Fruit fly (Drosophila melanogaster) whole organism, embryonic: Measurements from ENCODE around the gene RpL36.

Experiments used
- Blimp-1 ChIP-seq: fragments of 200-800 bp; sonication (Bioruptor generic); optimal IDR thresholded peaks from 3 replicates; lab custom pipeline; 2018; ENCODE audit warnings: missing biosample characterization, missing genetic modification characterization, mild to moderate bottlenecking, moderate library complexity, missing genetic modification reagents
- CG12219 ChIP-seq: fragments of 200-800 bp; sonication (Bioruptor generic); optimal IDR thresholded peaks from 3 replicates; lab custom pipeline; 2018; ENCODE audit warnings: missing biosample characterization, mild to moderate bottlenecking, missing genetic modification characterization
- CG12659 ChIP-seq: fragments of 200-800 bp; sonication (Bioruptor generic); optimal IDR thresholded peaks from 3 replicates; lab custom pipeline; 2017; ENCODE audit warnings: mild to moderate bottlenecking, missing biosample characterization, missing genetic modification reagents, missing genetic modification characterization
- CG12744 ChIP-seq: fragments of 200-800 bp; sonication (Bioruptor generic); optimal IDR thresholded peaks from 2 replicates; lab custom pipeline; 2016; ENCODE audit warnings: missing biosample characterization, missing genetic modification characterization
- CG13624 ChIP-seq: fragments of 200-800 bp; sonication (Bioruptor generic); optimal IDR thresholded peaks from 2 replicates; lab custom pipeline; 2016; ENCODE audit warnings: missing biosample characterization, missing genetic modification characterization
- CG15011 ChIP-seq: fragments of 200-800 bp; sonication (Bioruptor generic); optimal IDR thresholded peaks from 3 replicates; lab custom pipeline; 2018; ENCODE audit warnings: missing biosample characterization, mild to moderate bottlenecking, missing genetic modification characterization
- CG2116 ChIP-seq: fragments of 200-800 bp; sonication (Bioruptor generic); optimal IDR thresholded peaks from 3 replicates; lab custom pipeline; 2018; ENCODE audit warnings: missing biosample characterization, mild to moderate bottlenecking, missing genetic modification characterization
- CG2129 ChIP-seq: fragments of 200-800 bp; sonication (Bioruptor generic); IDR thresholded peaks from 2 replicates; pipeline ENCODE4 v1.3.6; 2022; ENCODE audit warnings: missing biosample characterization, missing genetic modification characterization; ENCODE audit not compliant: partially characterized antibody
- CG2199 ChIP-seq: fragments of 200-800 bp; sonication (Bioruptor generic); IDR thresholded peaks from 3 replicates; pipeline ENCODE4 v1.3.6; 2022; ENCODE audit warnings: missing biosample characterization, missing genetic modification characterization
- CG2889 ChIP-seq: fragments of 200-800 bp; sonication (Bioruptor generic); IDR thresholded peaks from 3 replicates; pipeline ENCODE4 v1.3.6; 2022; ENCODE audit warnings: missing biosample characterization, missing genetic modification characterization
- CG31224 ChIP-seq: fragments of 200-800 bp; sonication (Bioruptor generic); IDR thresholded peaks from 2 replicates; pipeline ENCODE4 v1.3.6; 2022; ENCODE audit warnings: missing biosample characterization, missing genetic modification characterization
- CG3163 ChIP-seq: fragments of 200-800 bp; sonication (Bioruptor generic); optimal IDR thresholded peaks from 3 replicates; lab custom pipeline; 2016; ENCODE audit warnings: missing biosample characterization, missing genetic modification characterization
- CG34376 ChIP-seq: fragments of 200-800 bp; sonication (Bioruptor generic); optimal IDR thresholded peaks from 2 replicates; lab custom pipeline; 2018; ENCODE audit warnings: missing biosample characterization, mild to moderate bottlenecking, missing genetic modification characterization
- CG4282 ChIP-seq: fragments of 200-800 bp; sonication (Bioruptor generic); optimal IDR thresholded peaks from 2 replicates; lab custom pipeline; 2016; ENCODE audit warnings: missing biosample characterization, missing genetic modification characterization
- CG4360 ChIP-seq: fragments of 200-800 bp; sonication (Bioruptor generic); IDR thresholded peaks from 2 replicates; pipeline ENCODE4 v1.3.6; 2022; ENCODE audit warnings: missing biosample characterization, missing genetic modification characterization
- CG5245 ChIP-seq: fragments of 200-800 bp; sonication (Bioruptor generic); optimal IDR thresholded peaks from 3 replicates; lab custom pipeline; 2016; ENCODE audit warnings: missing biosample characterization, missing genetic modification characterization
- CG7372 ChIP-seq: fragments of 200-800 bp; sonication (Bioruptor generic); IDR thresholded peaks from 2 replicates; pipeline ENCODE4 v1.3.6; 2022; ENCODE audit warnings: missing biosample characterization, missing genetic modification characterization
- CG7963 ChIP-seq: fragments of 200-800 bp; sonication (Bioruptor generic); IDR thresholded peaks from 3 replicates; pipeline ENCODE4 v1.3.6; 2022; ENCODE audit warnings: missing biosample characterization, missing genetic modification characterization; ENCODE audit not compliant: partially characterized antibody
- CG8089 ChIP-seq: fragments of 200-800 bp; sonication (Bioruptor generic); optimal IDR thresholded peaks from 3 replicates; lab custom pipeline; 2016; ENCODE audit warnings: missing biosample characterization, missing genetic modification characterization
- CG8281 ChIP-seq: fragments of 200-800 bp; sonication (Bioruptor generic); optimal IDR thresholded peaks from 2 replicates; lab custom pipeline; 2018; ENCODE audit warnings: missing biosample characterization, mild to moderate bottlenecking, missing genetic modification characterization, moderate library complexity
- CTCF ChIP-seq: fragments of 200-800 bp; sonication (Bioruptor generic); optimal IDR thresholded peaks from 2 replicates; lab custom pipeline; 2017; ENCODE audit warnings: missing biosample characterization, mild to moderate bottlenecking, missing genetic modification characterization, moderate library complexity
- Dref ChIP-seq: fragments of 200-800 bp; sonication (Bioruptor generic); IDR thresholded peaks from 2 replicates; pipeline ENCODE4 v1.3.6; 2022; ENCODE audit warnings: missing biosample characterization, missing genetic modification characterization
- Drgx ChIP-seq: fragments of 200-800 bp; sonication (Bioruptor generic); IDR thresholded peaks from 2 replicates; pipeline ENCODE4 v1.3.6; 2022; ENCODE audit warnings: missing biosample characterization, missing genetic modification characterization
- E2f2 ChIP-seq: fragments of 200-800 bp; sonication (Bioruptor generic); IDR thresholded peaks from 2 replicates; pipeline ENCODE4 v1.3.6; 2022; ENCODE audit warnings: missing biosample characterization, missing genetic modification characterization
- H15 ChIP-seq: fragments of 200-800 bp; sonication (Bioruptor generic); IDR thresholded peaks from 3 replicates; pipeline ENCODE4 v1.3.6; 2022; ENCODE audit warnings: missing biosample characterization, missing genetic modification characterization
- HLH3B ChIP-seq: fragments of 200-800 bp; sonication (Bioruptor generic); IDR thresholded peaks from 2 replicates; pipeline ENCODE4 v1.3.6; 2022; ENCODE audit warnings: missing biosample characterization, missing genetic modification characterization
- HLH4C ChIP-seq: fragments of 200-800 bp; sonication (Bioruptor generic); IDR thresholded peaks from 3 replicates; pipeline ENCODE4 v1.3.6; 2022; ENCODE audit warnings: missing biosample characterization, missing genetic modification characterization; ENCODE audit not compliant: partially characterized antibody
- Hmx ChIP-seq: fragments of 200-800 bp; sonication (Bioruptor generic); optimal IDR thresholded peaks from 2 replicates; lab custom pipeline; 2016; ENCODE audit warnings: missing biosample characterization, missing genetic modification characterization
- Hr39 ChIP-seq: fragments of >200 bp; optimal IDR thresholded peaks from 2 replicates; lab custom pipeline; 2017
- Lim3 ChIP-seq: fragments of 200-800 bp; sonication (Bioruptor generic); IDR thresholded peaks from 2 replicates; pipeline ENCODE4 v1.3.6; 2022; ENCODE audit warnings: missing biosample characterization, missing genetic modification characterization
- Mad ChIP-seq: fragments of 200-800 bp; sonication (Bioruptor generic); optimal IDR thresholded peaks from 2 replicates; lab custom pipeline; 2016; ENCODE audit warnings: missing biosample characterization, missing genetic modification characterization
- NK7.1 ChIP-seq: fragments of 200-800 bp; sonication (Bioruptor generic); optimal IDR thresholded peaks from 3 replicates; lab custom pipeline; 2016; ENCODE audit warnings: missing biosample characterization, missing genetic modification characterization
- Pdp1 ChIP-seq, 2 experiments: fragments of 200-800 bp; sonication (Bioruptor generic); optimal IDR thresholded peaks; 3 replicates each; lab custom pipeline; 2016; ENCODE audit warnings: missing biosample characterization in 2 of 2, missing genetic modification characterization in 2 of 2, mild to moderate bottlenecking in 1 of 2, moderate library complexity in 1 of 2
- Poxn ChIP-seq: fragments of 200-800 bp; sonication (Bioruptor generic); IDR thresholded peaks from 2 replicates; pipeline ENCODE4 v1.3.6; 2022; ENCODE audit warnings: missing biosample characterization, missing genetic modification characterization
- Sox100B ChIP-seq: fragments of 200-800 bp; sonication (Bioruptor generic); optimal IDR thresholded peaks from 3 replicates; lab custom pipeline; 2018; ENCODE audit warnings: missing biosample characterization, mild to moderate bottlenecking, missing genetic modification characterization
- corto ChIP-seq: fragments of 200-800 bp; sonication (Bioruptor generic); optimal IDR thresholded peaks from 2 replicates; lab custom pipeline; 2016; ENCODE audit warnings: missing biosample characterization, mild to moderate bottlenecking, missing genetic modification characterization, moderate library complexity
- crc ChIP-seq: fragments of 200-800 bp; sonication (Bioruptor generic); optimal IDR thresholded peaks from 2 replicates; lab custom pipeline; 2016; ENCODE audit warnings: missing biosample characterization, missing genetic modification characterization
- ems ChIP-seq: fragments of 200-800 bp; sonication (Bioruptor generic); optimal IDR thresholded peaks from 3 replicates; lab custom pipeline; 2016; ENCODE audit warnings: missing biosample characterization, missing genetic modification characterization
- grn ChIP-seq: fragments of 200-800 bp; sonication (Bioruptor generic); optimal IDR thresholded peaks from 3 replicates; lab custom pipeline; 2017; ENCODE audit warnings: missing biosample characterization, missing genetic modification characterization
- h ChIP-seq: fragments of >200 bp; optimal IDR thresholded peaks from 2 replicates; lab custom pipeline; 2017
- her ChIP-seq: fragments of 200-800 bp; sonication (Bioruptor generic); optimal IDR thresholded peaks from 2 replicates; lab custom pipeline; 2016; ENCODE audit warnings: missing biosample characterization, missing genetic modification characterization
- inv ChIP-seq: fragments of 200-800 bp; sonication (Bioruptor generic); IDR thresholded peaks from 2 replicates; pipeline ENCODE4 v1.3.6; 2022; ENCODE audit warnings: missing biosample characterization, missing genetic modification characterization; ENCODE audit not compliant: partially characterized antibody
- lab ChIP-seq: fragments of 200-800 bp; sonication (Bioruptor generic); optimal IDR thresholded peaks from 3 replicates; lab custom pipeline; 2017; ENCODE audit warnings: missing biosample characterization, missing genetic modification characterization, mild to moderate bottlenecking, moderate library complexity, missing genetic modification reagents
- luna ChIP-seq: fragments of 200-800 bp; sonication (Bioruptor generic); optimal IDR thresholded peaks from 2 replicates; lab custom pipeline; 2016; ENCODE audit warnings: missing biosample characterization, missing genetic modification characterization
- peb ChIP-seq: fragments of 200-800 bp; sonication (Bioruptor generic); IDR thresholded peaks from 2 replicates; pipeline ENCODE4 v1.3.6; 2022; ENCODE audit warnings: missing biosample characterization, missing genetic modification characterization
- pnt ChIP-seq: fragments of 200-800 bp; sonication (Bioruptor generic); optimal IDR thresholded peaks from 3 replicates; lab custom pipeline; 2016; ENCODE audit warnings: missing biosample characterization, missing genetic modification characterization
- salm ChIP-seq: fragments of 200-800 bp; sonication (Bioruptor generic); optimal IDR thresholded peaks from 2 replicates; lab custom pipeline; 2018; ENCODE audit warnings: missing biosample characterization, mild to moderate bottlenecking, missing genetic modification characterization
- scrt ChIP-seq: fragments of 200-800 bp; sonication (Bioruptor generic); optimal IDR thresholded peaks from 2 replicates; lab custom pipeline; 2018; ENCODE audit warnings: missing biosample characterization, mild to moderate bottlenecking, missing genetic modification characterization, moderate library complexity
- seq ChIP-seq: fragments of 200-800 bp; sonication (Bioruptor generic); IDR thresholded peaks from 2 replicates; pipeline ENCODE4 v1.3.6; 2022; ENCODE audit warnings: missing biosample characterization, missing genetic modification characterization
- slou ChIP-seq: fragments of 200-800 bp; sonication (Bioruptor generic); optimal IDR thresholded peaks from 3 replicates; lab custom pipeline; 2016; ENCODE audit warnings: missing biosample characterization, missing genetic modification characterization
- toy ChIP-seq: fragments of 200-800 bp; sonication (Bioruptor generic); IDR thresholded peaks from 2 replicates; pipeline ENCODE4 v1.3.6; 2022; ENCODE audit warnings: missing biosample characterization, missing genetic modification characterization
- yki ChIP-seq: fragments of >200 bp; optimal IDR thresholded peaks from 3 replicates; lab custom pipeline; 2018
- zfh1 ChIP-seq: fragments of 200-800 bp; sonication (Bioruptor generic); IDR thresholded peaks from 3 replicates; pipeline ENCODE4 v1.3.6; 2022; ENCODE audit warnings: missing biosample characterization, missing genetic modification characterization

Gene RpL36

dm6 chrX:635495-636142 lies 6.3 kb upstream of the RpL36 start, which contains the start of gene Dredd (continued):
- TF ChIP-seq NK7.1 (GFP tag; lab: Kevin White, UChicago) (no peak), CTCF (GFP tag; lab: Kevin White, UChicago) (no peak), CG15011 (no peak), Pdp1 (GFP tag; optimal IDR thresholded peaks at IDR 0.05; lab: Kevin White, UChicago) (no peak), CG7963 (GFP tag; lab: Robert Waterston, UW) (peak; percentile 86), HLH4C (GFP tag; lab: Robert Waterston, UW) (peak; percentile 96), lab (GFP tag; lab: Kevin White, UChicago) (peak; percentile 56), h (no peak), CG34376 (peak; percentile 19), Blimp-1 (GFP tag; lab: Kevin White, UChicago) (no peak), salm (tag; lab: Kevin White, UChicago) (no peak), crc (GFP tag; lab: Kevin White, UChicago) (no peak), corto (GFP tag; lab: Kevin White, UChicago) (no peak), yki (no peak), H15 (no peak), Hr39 (no peak), E2f2 (GFP tag; lab: Robert Waterston, UW) (peak; percentile 40; the same call in 1 of the 2 replicates), CG2889 (no peak), CG2129 (GFP tag; lab: Robert Waterston, UW) (peak; percentile 73), CG5245 (GFP tag; lab: Kevin White, UChicago) (no peak), Lim3 (GFP tag; lab: Robert Waterston, UW) (no peak), Sox100B (GFP tag; lab: Kevin White, UChicago) (no peak), Hmx (GFP tag; lab: Kevin White, UChicago) (no peak), CG4282 (GFP tag; lab: Kevin White, UChicago) (no peak), Drgx (no peak), peb (GFP tag; lab: Robert Waterston, UW) (no peak), CG2199 (GFP tag; lab: Robert Waterston, UW) (0 out of 3 replicates have a peak, but pooled peaks have one; percentile 19), HLH3B (no peak), Poxn (GFP tag; lab: Robert Waterston, UW) (no peak), CG31224 (GFP tag; lab: Robert Waterston, UW) (no peak), CG2116 (peak; percentile 87), grn (GFP tag; lab: Kevin White, UChicago) (no peak), her (GFP tag; lab: Kevin White, UChicago) (no peak), CG12219 (GFP tag; lab: Kevin White, UChicago) (no peak), ems (GFP tag; lab: Kevin White, UChicago) (no peak), CG8089 (no peak), inv (GFP tag; lab: Robert Waterston, UW) (peak; percentile 84), Dref (GFP tag; lab: Robert Waterston, UW) (peak; percentile 76), pnt (GFP tag; lab: Kevin White, UChicago) (no peak), luna (no peak), CG13624 (GFP tag; lab: Kevin White, UChicago) (no peak), CG12659 (GFP tag; lab: Kevin White, UChicago) (peak; percentile 76), CG4360 (no peak), CG7372 (GFP tag; lab: Robert Waterston, UW) (no peak), CG3163 (GFP tag; lab: Kevin White, UChicago) (no peak), slou (GFP tag; lab: Kevin White, UChicago) (no peak), Mad (GFP tag; lab: Kevin White, UChicago) (no peak), scrt (peak; percentile 35), zfh1 (GFP tag; lab: Robert Waterston, UW) (no peak), toy (GFP tag; lab: Robert Waterston, UW) (no peak), CG8281 (no peak), seq (no peak), CG12744 (GFP tag; lab: Kevin White, UChicago) (no peak)
